Worm (Caenorhabditis elegans) whole organism, young adult: ENCODE results near the gene pgp-8.

ENCODE experiments used
- K11D2.4 ChIP-seq: fragments of 200-800 bp; sonication (Bioruptor generic); IDR thresholded peaks from 2 replicates; pipeline ENCODE4 v1.3.6; 2022; ENCODE audit warnings: missing genetic modification reagents, missing genetic modification characterization, missing compliant biosample characterization
- T26A5.8 ChIP-seq: sonication (generic microtip); optimal IDR thresholded peaks from 2 replicates; lab custom pipeline; 2016; ENCODE audit warnings: missing genetic modification characterization, missing compliant biosample characterization
- ama-1 ChIP-seq, 3 experiments: fragments of 150-350 bp in 1 of 3; sonication (generic microtip) in 2 of 3; optimal IDR thresholded peaks; 2 replicates each; lab custom pipeline; 2014 to 2018; ENCODE audit warnings: missing biosample characterization in 2 of 3, missing genetic modification characterization in 2 of 3, missing genetic modification reagents in 2 of 3
- aptf-2 ChIP-seq: fragments of 200-800 bp; sonication (Bioruptor generic); conservative IDR thresholded peaks from 2 replicates; pipeline ENCODE4 v1.3.6; 2022; ENCODE audit warnings: missing genetic modification reagents, missing genetic modification characterization, missing compliant biosample characterization
- aptf-3 ChIP-seq: fragments of 200-800 bp; sonication (Bioruptor generic); IDR thresholded peaks from 2 replicates; pipeline ENCODE4 v1.3.6; 2022; ENCODE audit warnings: missing genetic modification characterization, missing compliant biosample characterization
- bed-2 ChIP-seq: fragments of 200-800 bp; sonication (Bioruptor generic); IDR thresholded peaks from 2 replicates; pipeline ENCODE4 v1.3.6; 2022; ENCODE audit warnings: missing genetic modification reagents, missing genetic modification characterization, missing compliant biosample characterization
- mxl-1 ChIP-seq: sonication (generic microtip); optimal IDR thresholded peaks from 2 replicates; lab custom pipeline; 2016; ENCODE audit warnings: missing genetic modification characterization, missing compliant biosample characterization
- nfya-2 ChIP-seq: fragments of 200-800 bp; sonication (Bioruptor generic); IDR thresholded peaks from 2 replicates; pipeline ENCODE4 v1.3.6; 2022; ENCODE audit warnings: missing genetic modification reagents, missing genetic modification characterization, missing compliant biosample characterization
- nhr-90 ChIP-seq: sonication (generic microtip); optimal IDR thresholded peaks from 2 replicates; lab custom pipeline; 2016; ENCODE audit warnings: missing genotype, mild to moderate bottlenecking, missing genetic modification characterization, missing compliant biosample characterization
- ztf-3 ChIP-seq: fragments of 200-800 bp; sonication (Bioruptor generic); optimal IDR thresholded peaks from 2 replicates; lab custom pipeline; 2018; ENCODE audit warnings: mild to moderate bottlenecking, missing genetic modification characterization, missing compliant biosample characterization

DNA sequence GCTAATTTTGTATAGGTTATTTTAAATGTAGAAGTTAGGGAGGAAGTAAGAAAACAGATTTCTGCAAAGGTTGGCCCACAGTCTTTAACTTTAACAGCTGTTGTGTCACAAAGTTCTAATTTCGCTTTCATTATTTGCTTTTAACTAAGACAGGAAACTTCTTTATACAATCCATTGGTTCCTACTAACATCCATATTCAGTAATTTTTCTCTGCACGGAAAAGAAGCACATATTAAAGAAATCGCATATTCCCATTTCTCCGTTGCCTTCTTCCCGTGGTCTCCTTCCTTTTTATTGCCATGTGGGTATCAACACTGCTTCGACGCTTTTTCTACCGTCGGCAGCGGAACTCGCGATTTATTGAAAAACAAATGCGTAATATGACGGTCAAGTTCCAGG, 17.8 kb upstream of the pgp-8 start, which contains the start of gene T21E8.6:
- no peak for TF ChIP-seq bed-2 (GFP tag; lab: Robert Waterston, UW)
- no peak for TF ChIP-seq nfya-2 (GFP tag; lab: Robert Waterston, UW)
- TF ChIP-seq ama-1 (optimal IDR thresholded peaks at IDR 0.05; lab: Kevin White, UChicago): no peak
- TF ChIP-seq ama-1 (GFP tag; optimal IDR thresholded peaks at IDR 0.05; lab: Kevin White, UChicago): no peak
- no peak for TF ChIP-seq T26A5.8
- TF ChIP-seq K11D2.4 (GFP tag; lab: Robert Waterston, UW): no peak
- TF ChIP-seq mxl-1: no peak
- no peak for TF ChIP-seq ztf-3 (GFP tag; lab: Kevin White, UChicago)
- no peak for TF ChIP-seq aptf-3 (GFP tag; lab: Robert Waterston, UW)
- no peak for TF ChIP-seq aptf-2
- TF ChIP-seq nhr-90 (tag; lab: Kevin White, UChicago): no peak
